Fruit fly (Drosophila melanogaster) whole organism, wandering third instar larva: ENCODE measurements around the gene nmo.
"Not testable (repeated sequence)": the region's sequence is repeated elsewhere in the genome, so short reads cannot be mapped to it uniquely, and the experiment has no call there.

ENCODE experiments used
- CG9705 ChIP-seq: fragments of 200-800 bp; sonication (Bioruptor generic); optimal IDR thresholded peaks from 2 replicates; lab custom pipeline; 2018; ENCODE audit warnings: missing biosample characterization, mild to moderate bottlenecking, missing genetic modification characterization
- CrebA ChIP-seq: fragments of 200-800 bp; sonication (Bioruptor generic); optimal IDR thresholded peaks from 2 replicates; lab custom pipeline; 2016; ENCODE audit warnings: missing biosample characterization, mild to moderate bottlenecking, missing genetic modification characterization, borderline replicate concordance
- Dfd ChIP-seq: fragments of >200 bp; optimal IDR thresholded peaks from 2 replicates; lab custom pipeline; 2017; ENCODE audit warnings: missing biosample characterization, missing genetic modification characterization
- Dif ChIP-seq: fragments of 200-275, 200-300 bp; sonication (Bioruptor generic); optimal IDR thresholded peaks from 2 replicates; lab custom pipeline; 2018; ENCODE audit warnings: missing biosample characterization, missing genetic modification characterization; ENCODE audit not compliant: partially characterized antibody
- HLH106 ChIP-seq: fragments of 200-800 bp; optimal IDR thresholded peaks from 3 replicates; lab custom pipeline; 2019; ENCODE audit warnings: missing biosample characterization, mild to moderate bottlenecking, missing genetic modification characterization, moderate library complexity
- Hnf4 ChIP-seq: fragments of 200-800 bp; sonication (Bioruptor generic); optimal IDR thresholded peaks from 2 replicates; lab custom pipeline; 2016; ENCODE audit warnings: missing biosample characterization, mild to moderate bottlenecking, missing genetic modification characterization
- Hr78 ChIP-seq: fragments of >200 bp; optimal IDR thresholded peaks from 2 replicates; lab custom pipeline; 2017; ENCODE audit warnings: missing biosample characterization, missing genetic modification characterization
- Hr83 ChIP-seq: fragments of 200-300 bp; sonication (Bioruptor generic); optimal IDR thresholded peaks from 2 replicates; lab custom pipeline; 2016; ENCODE audit warnings: missing biosample characterization, mild to moderate bottlenecking, missing genetic modification characterization, moderate library complexity; ENCODE audit not compliant: poor library complexity, severe bottlenecking
- Jra ChIP-seq: sonication (Bioruptor generic); optimal IDR thresholded peaks from 2 replicates; lab custom pipeline; 2016; ENCODE audit warnings: missing biosample characterization, missing genetic modification characterization
- Mio ChIP-seq: sonication (Bioruptor generic); optimal IDR thresholded peaks from 2 replicates; lab custom pipeline; 2016; ENCODE audit warnings: missing biosample characterization, missing genetic modification characterization
- Myc ChIP-seq: fragments of >200 bp; optimal IDR thresholded peaks from 2 replicates; lab custom pipeline; 2017
- N ChIP-seq: fragments of >200 bp; optimal IDR thresholded peaks from 2 replicates; lab custom pipeline; 2018; ENCODE audit warnings: missing biosample characterization, missing external identifiers, missing genetic modification characterization
- OdsH ChIP-seq: fragments of 200-800 bp; sonication (Bioruptor generic); optimal IDR thresholded peaks from 2 replicates; lab custom pipeline; 2016; ENCODE audit warnings: missing biosample characterization, mild to moderate bottlenecking, missing genetic modification characterization
- Rel ChIP-seq, 2 experiments: fragments of 200-800 bp; sonication (Bioruptor generic) in 1 of 2; optimal IDR thresholded peaks; 2 replicates in 1 of 2; 3 replicates in 1 of 2; lab custom pipeline; 2016 to 2019; ENCODE audit warnings: mild to moderate bottlenecking in 2 of 2, missing biosample characterization in 2 of 2, missing genetic modification characterization in 2 of 2, moderate library complexity in 1 of 2
- Sp1 ChIP-seq: fragments of 200-800 bp; sonication (Bioruptor generic); optimal IDR thresholded peaks from 3 replicates; lab custom pipeline; 2019; ENCODE audit warnings: missing biosample characterization, mild to moderate bottlenecking, missing genetic modification characterization, moderate library complexity
- Vsx2 ChIP-seq: fragments of 200-300, 225-300 bp; sonication (Bioruptor generic); optimal IDR thresholded peaks from 2 replicates; lab custom pipeline; 2018; ENCODE audit warnings: missing biosample characterization, missing genetic modification characterization; ENCODE audit not compliant: partially characterized antibody
- br ChIP-seq: fragments of 200-800 bp; sonication (Bioruptor generic); optimal IDR thresholded peaks from 2 replicates; lab custom pipeline; 2016; ENCODE audit warnings: missing biosample characterization, missing genetic modification characterization
- dl ChIP-seq, 2 experiments: fragments of 175-275, 200-275 bp in 1 of 2; fragments of 200-275 bp in 1 of 2; sonication (Bioruptor generic); optimal IDR thresholded peaks; lab custom pipeline; 2018; ENCODE audit warnings: mild to moderate bottlenecking in 2 of 2, missing biosample characterization in 2 of 2, missing genetic modification characterization in 2 of 2, moderate library complexity in 2 of 2; ENCODE audit not compliant: partially characterized antibody in 2 of 2, insufficient read depth in 1 of 2
- dmrt93B ChIP-seq: fragments of 200-800 bp; sonication (Bioruptor generic); optimal IDR thresholded peaks from 2 replicates; lab custom pipeline; 2018; ENCODE audit warnings: missing biosample characterization, mild to moderate bottlenecking, missing genetic modification characterization
- dsf ChIP-seq: sonication (Bioruptor generic); optimal IDR thresholded peaks from 2 replicates; lab custom pipeline; 2016; ENCODE audit warnings: missing biosample characterization, missing genetic modification characterization, borderline replicate concordance
- ey ChIP-seq: fragments of 200-800 bp; sonication (Bioruptor generic); optimal IDR thresholded peaks from 2 replicates; lab custom pipeline; 2016; ENCODE audit warnings: missing biosample characterization, missing genetic modification characterization
- foxo ChIP-seq, 2 experiments: fragments of 200-800 bp; sonication (Bioruptor generic); optimal IDR thresholded peaks; 2 replicates in 1 of 2; 3 replicates in 1 of 2; lab custom pipeline; 2016 to 2017; ENCODE audit warnings: missing biosample characterization in 2 of 2, missing genetic modification characterization in 2 of 2
- fru ChIP-seq: fragments of 200-800 bp; sonication (Bioruptor generic); optimal IDR thresholded peaks from 3 replicates; lab custom pipeline; 2016; ENCODE audit warnings: missing biosample characterization, mild to moderate bottlenecking, missing genetic modification characterization
- h ChIP-seq: fragments of 200-800 bp; sonication (Bioruptor generic); optimal IDR thresholded peaks from 3 replicates; lab custom pipeline; 2016; ENCODE audit warnings: missing biosample characterization, mild to moderate bottlenecking, missing genetic modification characterization
- jim ChIP-seq: fragments of 175-275, 200-325 bp; sonication (Bioruptor generic); optimal IDR thresholded peaks from 2 replicates; lab custom pipeline; 2016; ENCODE audit warnings: missing biosample characterization, mild to moderate bottlenecking, missing genetic modification characterization
- pan ChIP-seq: fragments of >200 bp; optimal IDR thresholded peaks from 2 replicates; lab custom pipeline; 2017
- psq ChIP-seq: fragments of 200-800 bp; sonication (Bioruptor generic); optimal IDR thresholded peaks from 3 replicates; lab custom pipeline; 2017; ENCODE audit warnings: missing biosample characterization, mild to moderate bottlenecking, missing genetic modification characterization, moderate library complexity
- rgr ChIP-seq: fragments of 200-800 bp; sonication (Bioruptor generic); optimal IDR thresholded peaks from 3 replicates; lab custom pipeline; 2016; ENCODE audit warnings: missing biosample characterization, mild to moderate bottlenecking, missing genetic modification characterization
- sage ChIP-seq: fragments of 200-800 bp; sonication (Bioruptor generic); optimal IDR thresholded peaks from 2 replicates; lab custom pipeline; 2016; ENCODE audit warnings: missing biosample characterization, mild to moderate bottlenecking, missing genetic modification characterization
- sv ChIP-seq: fragments of 200-800 bp; sonication (Bioruptor generic); optimal IDR thresholded peaks from 3 replicates; lab custom pipeline; 2016; ENCODE audit warnings: missing biosample characterization, missing genetic modification characterization
- woc ChIP-seq: sonication (Bioruptor generic); optimal IDR thresholded peaks from 2 replicates; lab custom pipeline; 2016; ENCODE audit warnings: missing biosample characterization, mild to moderate bottlenecking, missing genetic modification characterization

The nmo gene

dm6 chr3L:8059627-8060166, 80.9 kb downstream of the nmo start:
- TF ChIP-seq woc (GFP tag; lab: Kevin White, UChicago), result no peak

DNA sequence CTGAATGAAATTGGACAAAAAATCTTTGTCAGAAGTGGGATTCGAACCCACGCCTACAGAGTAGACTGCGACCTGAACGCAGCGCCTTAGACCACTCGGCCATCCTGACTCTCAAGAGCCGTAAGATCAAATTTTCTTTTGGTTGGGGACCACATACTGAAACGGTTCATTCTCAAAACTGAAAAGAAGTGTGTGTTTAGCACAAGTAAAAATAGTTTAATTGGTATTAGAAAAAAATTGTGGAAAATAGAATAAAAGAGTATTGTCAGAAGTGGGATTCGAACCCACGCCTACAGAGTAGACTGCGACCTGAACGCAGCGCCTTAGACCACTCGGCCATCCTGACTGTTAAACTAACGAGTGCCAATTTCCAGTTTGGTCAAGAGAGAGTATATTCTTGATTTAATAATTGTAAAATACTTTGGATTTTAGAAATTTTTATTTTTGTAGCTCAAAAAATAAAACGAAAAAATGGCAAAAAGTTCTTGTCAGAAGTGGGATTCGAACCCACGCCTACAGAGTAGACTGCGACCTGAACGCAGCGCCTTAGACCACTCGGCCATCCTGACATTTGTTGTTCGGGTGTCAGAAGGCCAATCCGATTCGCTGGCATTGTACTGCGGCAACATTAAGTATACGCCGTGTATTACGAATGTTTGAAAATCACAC, 81.5 kb downstream of the nmo start:
- TF ChIP-seq woc (GFP tag; lab: Kevin White, UChicago), result peak; percentile 11
- TF ChIP-seq Rel (GFP tag; optimal IDR thresholded peaks at IDR 0.05; lab: Kevin White, UChicago), result not testable (repeated sequence)
- TF ChIP-seq Rel (tag; optimal IDR thresholded peaks at IDR 0.05; lab: Kevin White, UChicago), result peak; percentile 11
- peak; percentile 82 for TF ChIP-seq CrebA (GFP tag; lab: Kevin White, UChicago)

dm6 chr3L:8063214-8064156, 84.6 kb downstream of the nmo start, which contains the start of gene Sarm:
Gene Sarm, plus strand, starts transcription at chr3L:8063874.
- peak; percentile 48 for TF ChIP-seq woc (GFP tag; lab: Kevin White, UChicago)
- peak; percentile 49 for TF ChIP-seq ey (GFP tag; lab: Kevin White, UChicago)
- peak; percentile 64 for TF ChIP-seq psq
- TF ChIP-seq N (GFP tag; lab: Kevin White, UChicago), result no peak
- TF ChIP-seq dl (GFP tag; optimal IDR thresholded peaks at IDR 0.05; lab: Kevin White, UChicago; ENCODE audit: insufficient read depth in 1 of 2, partially characterized antibody in 2 of 2), result no peak
- peak; percentile 50 for TF ChIP-seq br (GFP tag; lab: Kevin White, UChicago)
- TF ChIP-seq dmrt93B, result peak; percentile 58
- TF ChIP-seq Myc (lab: Kevin White, UChicago), result peak; percentile 98
- peak; percentile 0 for TF ChIP-seq Vsx2 (GFP tag; lab: Kevin White, UChicago)
- peak; percentile 10 for TF ChIP-seq dsf (GFP tag; lab: Kevin White, UChicago)
- TF ChIP-seq Jra (GFP tag; lab: Kevin White, UChicago), result no peak
- TF ChIP-seq pan (lab: Kevin White, UChicago), result no peak
- peak; percentile 68 for TF ChIP-seq HLH106 (tag; lab: Kevin White, UChicago)
- TF ChIP-seq jim (GFP tag; lab: Kevin White, UChicago), result peak; percentile 40
- peak; percentile 33 for TF ChIP-seq rgr (GFP tag; lab: Kevin White, UChicago)
- no peak for TF ChIP-seq Dfd
- TF ChIP-seq Mio (GFP tag; lab: Kevin White, UChicago), result no peak
- peak; percentile 60 for TF ChIP-seq fru (GFP tag; lab: Kevin White, UChicago)
- TF ChIP-seq sv (GFP tag; lab: Kevin White, UChicago), result no peak
- TF ChIP-seq Hnf4 (GFP tag; lab: Kevin White, UChicago), result no peak
- TF ChIP-seq Rel (GFP tag; optimal IDR thresholded peaks at IDR 0.05; lab: Kevin White, UChicago), result no peak
- peak; percentile 62 for TF ChIP-seq Rel (tag; optimal IDR thresholded peaks at IDR 0.05; lab: Kevin White, UChicago)
- peak in 1 of 2 experiments; percentile 60 for TF ChIP-seq foxo (GFP tag; optimal IDR thresholded peaks at IDR 0.05; lab: Kevin White, UChicago)
- peak; percentile 38 for TF ChIP-seq OdsH
- peak; percentile 66 for TF ChIP-seq h (GFP tag; lab: Kevin White, UChicago)
- TF ChIP-seq CG9705 (GFP tag; lab: Kevin White, UChicago), result peak; percentile 50
- peak; percentile 56 for TF ChIP-seq Dif (GFP tag; lab: Kevin White, UChicago)
- TF ChIP-seq Hr78 (GFP tag; lab: Kevin White, UChicago), result no peak
- TF ChIP-seq Hr83, result peak; percentile 50
- peak; percentile 16 for TF ChIP-seq sage (GFP tag; lab: Kevin White, UChicago)
- peak; percentile 77 for TF ChIP-seq Sp1 (GFP tag; lab: Kevin White, UChicago)
